Worm (Caenorhabditis elegans): ENCODE results near the gene Y69A2AR.12.

Y69A2AR.12 gene

DNA sequence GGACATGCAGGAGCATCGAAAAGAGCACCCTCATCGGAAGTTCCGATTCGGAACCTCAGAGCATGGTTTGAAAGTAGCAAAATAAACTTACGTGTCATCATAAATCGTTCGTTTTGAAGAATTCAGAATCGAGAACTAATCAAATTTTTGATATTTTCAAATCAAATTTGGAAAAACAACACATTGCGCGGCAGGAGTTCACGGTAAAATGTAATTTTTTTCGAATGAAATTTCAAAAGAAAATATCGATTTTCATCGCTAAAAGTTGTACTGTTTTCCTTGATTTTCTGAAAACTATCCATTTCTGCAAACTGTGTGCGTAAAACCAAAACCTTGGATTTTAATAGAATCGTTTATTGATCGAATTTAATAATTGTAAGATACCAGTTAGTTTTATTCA lies 4.4 kb upstream of the Y69A2AR.12 start, which contains the start of gene Y69A2AR.24:
Gene Y69A2AR.24 (minus strand): TSS at position 101 of the 400 bp plus-strand sequence.
- TF ChIP-seq F37D6.2 (tag; optimal IDR thresholded peaks at IDR 0.05): no peak
- no peak for TF ChIP-seq Y48G9A.11 (GFP tag; IDR thresholded peaks at IDR 0.05)
- TF ChIP-seq mdl-1 (tag; optimal IDR thresholded peaks at IDR 0.05): no peak
- no peak for TF ChIP-seq nhr-28 (tag; optimal IDR thresholded peaks at IDR 0.05)
- no peak for TF ChIP-seq ceh-44 (GFP tag; IDR thresholded peaks at IDR 0.05)
- TF ChIP-seq hlh-30 (tag; optimal IDR thresholded peaks at IDR 0.05; ENCODE audit: insufficient read depth): no peak
- no peak for TF ChIP-seq pha-4 (GFP tag; IDR thresholded peaks at IDR 0.05)
- TF ChIP-seq pha-4 (tag; optimal IDR thresholded peaks at IDR 0.05): no peak
- no peak for TF ChIP-seq nhr-111 (GFP tag; optimal IDR thresholded peaks at IDR 0.05)
- TF ChIP-seq dve-1 (tag; optimal IDR thresholded peaks at IDR 0.05; ENCODE audit: insufficient read depth): no peak
- no peak for TF ChIP-seq unc-39 (tag; optimal IDR thresholded peaks at IDR 0.05)
- TF ChIP-seq egl-43 (GFP tag; IDR thresholded peaks at IDR 0.05): no peak
- no peak for TF ChIP-seq unc-62 (GFP tag; optimal IDR thresholded peaks at IDR 0.05 in 1 of 2)
- no peak for TF ChIP-seq unc-62 (tag; optimal IDR thresholded peaks at IDR 0.05)
- no peak for TF ChIP-seq nhr-76 (tag; optimal IDR thresholded peaks at IDR 0.05)
- no peak for TF ChIP-seq spr-3 (GFP tag; optimal IDR thresholded peaks at IDR 0.05)
- no peak for TF ChIP-seq Y75B8A.6 (GFP tag; IDR thresholded peaks at IDR 0.05)
- TF ChIP-seq gei-8 (GFP tag; optimal IDR thresholded peaks at IDR 0.05): no peak
- no peak for TF ChIP-seq lin-38 (GFP tag; IDR thresholded peaks at IDR 0.05)

- no peak for TF ChIP-seq dmd-8 (GFP tag; IDR thresholded peaks at IDR 0.05)
- no peak for TF ChIP-seq fos-1 (tag; optimal IDR thresholded peaks at IDR 0.05)
- TF ChIP-seq F26F4.8 (GFP tag; conservative IDR thresholded peaks at IDR 0.05): no peak
- no peak for TF ChIP-seq hmg-1.1 (GFP tag; IDR thresholded peaks at IDR 0.05)
Observed at ce11 chrIV:2572107-2572506, 3.7 kb downstream of the Y69A2AR.12 start, which contains the start of gene Y69A2AR.51. Gene Y69A2AR.51 (plus strand): TSS chrIV:2572407.

- TF ChIP-seq ceh-82 (tag; optimal IDR thresholded peaks at IDR 0.05) (no peak), lsy-2 (tag; optimal IDR thresholded peaks at IDR 0.05) (no peak), sdz-12 (GFP tag; optimal IDR thresholded peaks at IDR 0.05) (no peak), nhr-28 (tag; optimal IDR thresholded peaks at IDR 0.05) (no peak), F26F4.8 (GFP tag; conservative IDR thresholded peaks at IDR 0.05) (no peak), Y105C5A.15 (GFP tag; IDR thresholded peaks at IDR 0.05) (no peak), hlh-11 (tag; optimal IDR thresholded peaks at IDR 0.05) (no peak), dmd-9 (GFP tag; IDR thresholded peaks at IDR 0.05) (no peak), nhr-41 (GFP tag; IDR thresholded peaks at IDR 0.05) (no peak), saeg-2 (GFP tag; IDR thresholded peaks at IDR 0.05) (0 out of 2 replicates have a peak, but pooled peaks have one; percentile 53), nhr-25 (tag; optimal IDR thresholded peaks at IDR 0.05; ENCODE audit: borderline replicate concordance, insufficient read depth) (no peak), mdl-1 (tag; optimal IDR thresholded peaks at IDR 0.05) (no peak), hlh-30 (tag; optimal IDR thresholded peaks at IDR 0.05; ENCODE audit: insufficient read depth) (no peak), aha-1 (tag) (peak; percentile 62), F10B5.3 (tag; optimal IDR thresholded peaks at IDR 0.05) (no peak), egl-27 (tag; optimal IDR thresholded peaks at IDR 0.05) (no peak), mxl-2 (GFP tag; conservative IDR thresholded peaks at IDR 0.05) (no peak), egl-43 (GFP tag; IDR thresholded peaks at IDR 0.05) (peak; percentile 48; the same call in 1 of the 2 replicates), ZK546.5 (tag; optimal IDR thresholded peaks at IDR 0.05) (no peak), lin-39 (tag; optimal IDR thresholded peaks at IDR 0.05) (no peak), ceh-32 (tag; optimal IDR thresholded peaks at IDR 0.05; ENCODE audit: poor library complexity) (no peak), nhr-111 (GFP tag; optimal IDR thresholded peaks at IDR 0.05) (no peak), lin-13 (GFP tag; optimal IDR thresholded peaks at IDR 0.05) (no peak), nhr-6 (tag; optimal IDR thresholded peaks at IDR 0.05) (no peak), hif-1 (tag; optimal IDR thresholded peaks at IDR 0.05) (no peak), D1046.2 (GFP tag; IDR thresholded peaks at IDR 0.05) (no peak), zfp-2 (tag; optimal IDR thresholded peaks at IDR 0.05) (no peak), unc-39 (tag; optimal IDR thresholded peaks at IDR 0.05) (no peak), dmd-8 (GFP tag; IDR thresholded peaks at IDR 0.05) (0 out of 2 replicates have a peak, but pooled peaks have one; percentile 31), nhr-11 (tag; optimal IDR thresholded peaks at IDR 0.05) (no peak), dpl-1 (GFP tag; optimal IDR thresholded peaks at IDR 0.05) (no peak), lim-7 (GFP tag; IDR thresholded peaks at IDR 0.05) (no peak), F49E8.2 (tag; optimal IDR thresholded peaks at IDR 0.05; ENCODE audit: borderline replicate concordance) (no peak)
Observed at ce11 chrIV:2573122-2573521, 4.7 kb downstream of the Y69A2AR.12 start.

Data from whole organism, L4 larva.